Worm (Caenorhabditis elegans): Measurements from ENCODE around the gene C49C8.2.

- TF ChIP-seq snpc-4 (tag; optimal IDR thresholded peaks at IDR 0.05) (no peak), ama-1 (optimal IDR thresholded peaks at IDR 0.05) (no peak), fos-1 (tag; optimal IDR thresholded peaks at IDR 0.05) (no peak), egl-27 (tag; optimal IDR thresholded peaks at IDR 0.05) (no peak), ceh-82 (tag; optimal IDR thresholded peaks at IDR 0.05) (no peak), jun-1 (tag; optimal IDR thresholded peaks at IDR 0.05) (no peak), ceh-16 (tag; optimal IDR thresholded peaks at IDR 0.05) (no peak), nhr-77 (tag; optimal IDR thresholded peaks at IDR 0.05) (no peak), eor-1 (tag; optimal IDR thresholded peaks at IDR 0.05) (no peak), skn-1 (tag; optimal IDR thresholded peaks at IDR 0.05) (no peak), elt-3 (tag; optimal IDR thresholded peaks at IDR 0.05) (no peak), nhr-67 (tag; optimal IDR thresholded peaks at IDR 0.05) (no peak), fkh-10 (GFP tag; optimal IDR thresholded peaks at IDR 0.05) (no peak), lin-39 (tag; optimal IDR thresholded peaks at IDR 0.05) (no peak)
Measured at ce11 chrIV:8654115-8654628, 3.3 kb downstream of the C49C8.2 start, which contains the start of gene C49C8.1.

Measured in whole organism, L3 larva.